Worm (Caenorhabditis elegans) whole organism, midembryonic: ENCODE results near the gene F21H7.5.

Experiments
- T22C8.4 ChIP-seq: fragments of 200-800 bp; sonication (Bioruptor generic); IDR thresholded peaks from 2 replicates; pipeline ENCODE4 v1.3.6; 2022; ENCODE audit warnings: missing genetic modification characterization, missing compliant biosample characterization
- cog-1 ChIP-seq: sonication (generic microtip); optimal IDR thresholded peaks from 2 replicates; lab custom pipeline; 2016; ENCODE audit warnings: missing genetic modification characterization, missing compliant biosample characterization
- flt-1 ChIP-seq: fragments of 200-800 bp; sonication (Bioruptor generic); IDR thresholded peaks from 2 replicates; pipeline ENCODE4 v1.3.6; 2022; ENCODE audit warnings: missing genetic modification characterization, missing compliant biosample characterization
- klf-2 ChIP-seq: fragments of 200-800 bp; sonication (Bioruptor generic); conservative IDR thresholded peaks from 2 replicates; pipeline ENCODE4 v1.3.6; 2022; ENCODE audit warnings: missing genetic modification reagents, missing genetic modification characterization, missing compliant biosample characterization
- med-1 ChIP-seq: sonication (generic microtip); optimal IDR thresholded peaks from 2 replicates; lab custom pipeline; 2017; ENCODE audit warnings: missing genetic modification characterization, mild to moderate bottlenecking, missing compliant biosample characterization, antibody characterized with exemption, missing genetic modification reagents; ENCODE audit not compliant: insufficient read depth
- ref-1 ChIP-seq: fragments of 200-800 bp; sonication (Bioruptor generic); conservative IDR thresholded peaks from 2 replicates; pipeline ENCODE4 v1.3.6; 2022; ENCODE audit warnings: missing genetic modification reagents, missing genetic modification characterization, missing compliant biosample characterization
- tab-1 ChIP-seq: fragments of 200-800 bp; sonication (Bioruptor generic); IDR thresholded peaks from 2 replicates; pipeline ENCODE4 v1.3.6; 2022; ENCODE audit warnings: missing genetic modification characterization, missing compliant biosample characterization
- ztf-23 ChIP-seq: fragments of 200-800 bp; sonication (Bioruptor generic); IDR thresholded peaks from 2 replicates; pipeline ENCODE4 v1.3.6; 2022; ENCODE audit warnings: missing genetic modification reagents, missing genetic modification characterization, missing compliant biosample characterization
- ztf-29 ChIP-seq: fragments of 200-800 bp; sonication (Bioruptor generic); IDR thresholded peaks from 2 replicates; pipeline ENCODE4 v1.3.6; 2022; ENCODE audit warnings: missing genetic modification reagents, missing genetic modification characterization, missing compliant biosample characterization

Gene F21H7.5

DNA sequence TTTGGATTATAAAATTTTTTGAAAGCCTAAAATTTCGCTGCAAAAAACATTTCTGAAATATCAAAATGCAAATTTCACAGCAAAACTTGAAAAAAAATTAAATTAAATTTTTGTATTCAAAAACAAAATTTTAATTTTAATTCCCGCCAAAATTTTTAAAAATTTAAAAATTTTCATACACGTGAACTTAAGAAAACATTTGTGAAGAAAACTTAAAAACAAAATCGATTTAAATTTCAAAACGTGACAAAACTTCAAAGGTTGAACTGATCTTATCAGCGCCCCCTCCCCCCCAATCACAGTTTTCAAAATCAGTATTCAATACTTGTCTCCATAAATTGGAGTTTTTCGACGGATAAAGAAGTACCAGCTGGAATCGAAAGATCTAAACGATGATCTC lies at the start of gene F21H7.5:
F21H7.5 (plus strand) TSS at position 301 of the 400 bp plus-strand sequence.
- TF ChIP-seq tab-1 (GFP tag; lab: Robert Waterston, UW) (no peak), klf-2 (GFP tag; lab: Robert Waterston, UW) (no peak), ztf-29 (GFP tag; lab: Robert Waterston, UW) (no peak), ref-1 (GFP tag; lab: Robert Waterston, UW) (no peak), T22C8.4 (GFP tag; lab: Robert Waterston, UW) (no peak), flt-1 (no peak), ztf-23 (GFP tag; lab: Robert Waterston, UW) (no peak), cog-1 (tag; lab: Kevin White, UChicago) (no peak), med-1 (GFP tag; lab: Kevin White, UChicago) (no peak)

DNA sequence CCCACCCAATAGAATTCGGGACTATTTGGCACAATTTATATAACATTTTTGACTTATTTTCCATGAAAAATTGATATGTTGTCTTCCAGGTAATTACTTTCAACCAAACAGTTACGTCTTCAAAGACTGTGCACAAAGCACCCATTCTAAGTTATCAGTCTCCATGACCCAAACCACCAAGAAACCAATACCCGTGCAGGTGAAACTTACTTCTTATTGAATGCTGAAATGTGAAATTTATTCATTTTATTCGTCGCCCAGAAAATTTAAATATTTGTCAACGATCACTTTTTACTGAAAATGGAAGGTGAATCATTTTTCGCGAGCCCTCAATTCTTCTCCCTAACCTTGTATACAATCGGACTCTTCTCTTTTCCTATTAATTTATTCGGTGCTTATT lies 46.8 kb upstream of the F21H7.5 start, which contains the start of gene srh-281:
srh-281 (plus strand) TSS at position 301 of the 400 bp plus-strand sequence.
- TF ChIP-seq klf-2 (GFP tag; lab: Robert Waterston, UW) (no peak), ztf-23 (GFP tag; lab: Robert Waterston, UW) (no peak), cog-1 (tag; lab: Kevin White, UChicago) (no peak), ref-1 (GFP tag; lab: Robert Waterston, UW) (no peak), med-1 (GFP tag; lab: Kevin White, UChicago) (no peak), T22C8.4 (GFP tag; lab: Robert Waterston, UW) (no peak), ztf-29 (GFP tag; lab: Robert Waterston, UW) (no peak), flt-1 (no peak), tab-1 (GFP tag; lab: Robert Waterston, UW) (no peak)

DNA sequence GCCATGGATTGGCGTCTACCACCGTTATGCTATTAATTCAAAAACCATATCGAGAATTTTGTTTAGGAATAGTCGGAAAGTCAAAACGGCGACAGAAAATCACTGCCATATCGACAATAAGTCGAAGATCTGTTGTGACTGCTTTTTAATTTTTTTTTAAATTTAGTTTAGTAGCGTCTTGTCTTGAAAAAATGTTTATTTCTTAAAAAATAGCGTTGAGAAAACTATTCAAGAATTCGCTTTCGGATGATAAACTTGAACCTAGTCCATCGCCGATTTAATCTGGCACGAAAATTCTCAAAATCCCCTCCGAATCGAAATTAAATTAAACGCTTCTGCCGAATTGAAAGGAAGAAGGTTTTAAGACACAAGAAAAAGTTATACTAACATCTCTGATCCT lies 45.2 kb upstream of the F21H7.5 start, which contains the start of gene srh-279:
srh-279 (plus strand) TSS at position 301 of the 400 bp plus-strand sequence.
- no peak for TF ChIP-seq ztf-29 (GFP tag; lab: Robert Waterston, UW)
- no peak for TF ChIP-seq klf-2 (GFP tag; lab: Robert Waterston, UW)

- TF ChIP-seq T22C8.4 (GFP tag; lab: Robert Waterston, UW) (no peak), flt-1 (no peak), ztf-29 (GFP tag; lab: Robert Waterston, UW) (no peak), med-1 (GFP tag; lab: Kevin White, UChicago) (no peak), ref-1 (GFP tag; lab: Robert Waterston, UW) (no peak), cog-1 (tag; lab: Kevin White, UChicago) (no peak), ztf-23 (GFP tag; lab: Robert Waterston, UW) (no peak)
These were observed 42.7 kb upstream of the F21H7.5 start, which contains the start of gene rabr-4 for ce11 chrV:16194639-16195038. Gene rabr-4, plus strand, starts transcription at chrV:16194939.

ce11 chrV:16195379-16195778 lies 41.9 kb upstream of the F21H7.5 start, which contains the start of gene rabr-3:
Gene rabr-3, plus strand, starts transcription at chrV:16195679.
- TF ChIP-seq tab-1 (GFP tag; lab: Robert Waterston, UW) = no peak
- no peak for TF ChIP-seq flt-1
- no peak for TF ChIP-seq cog-1 (tag; lab: Kevin White, UChicago)
- TF ChIP-seq klf-2 (GFP tag; lab: Robert Waterston, UW) = no peak
- no peak for TF ChIP-seq T22C8.4 (GFP tag; lab: Robert Waterston, UW)
- TF ChIP-seq ref-1 (GFP tag; lab: Robert Waterston, UW) = no peak
- TF ChIP-seq ztf-23 (GFP tag; lab: Robert Waterston, UW) = no peak
- TF ChIP-seq med-1 (GFP tag; lab: Kevin White, UChicago) = no peak
- no peak for TF ChIP-seq ztf-29 (GFP tag; lab: Robert Waterston, UW)

DNA sequence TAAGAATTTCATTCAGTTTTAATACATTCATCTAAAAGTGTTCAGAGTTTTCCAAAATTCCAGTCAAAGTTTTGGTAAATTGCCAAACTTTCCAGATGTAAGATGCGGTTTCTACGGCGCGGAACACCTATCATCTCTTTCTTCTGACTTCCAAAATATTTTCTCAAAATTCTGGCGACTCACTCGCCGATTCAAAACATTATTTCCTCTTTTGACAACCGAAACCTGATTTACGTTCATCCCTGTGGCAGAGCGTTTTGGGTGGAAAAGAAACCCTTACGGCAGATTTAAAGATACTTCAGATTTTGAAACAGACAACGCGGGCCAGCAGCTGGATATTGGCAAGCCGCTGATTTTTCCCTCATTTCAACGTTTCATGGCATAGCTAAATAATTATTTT lies 39.3 kb upstream of the F21H7.5 start, which contains the start of gene F11A5.5:
F11A5.5 (plus strand) TSS at position 301 of the 400 bp plus-strand sequence.
- no peak for TF ChIP-seq ztf-29 (GFP tag; lab: Robert Waterston, UW)
- TF ChIP-seq cog-1 (tag; lab: Kevin White, UChicago) = no peak
- no peak for TF ChIP-seq ref-1 (GFP tag; lab: Robert Waterston, UW)
- TF ChIP-seq ztf-23 (GFP tag; lab: Robert Waterston, UW) = no peak
- TF ChIP-seq med-1 (GFP tag; lab: Kevin White, UChicago) = no peak
- no peak for TF ChIP-seq klf-2 (GFP tag; lab: Robert Waterston, UW)
- no peak for TF ChIP-seq tab-1 (GFP tag; lab: Robert Waterston, UW)
- no peak for TF ChIP-seq flt-1
- TF ChIP-seq T22C8.4 (GFP tag; lab: Robert Waterston, UW) = no peak

- TF ChIP-seq flt-1 = no peak
- TF ChIP-seq cog-1 (tag; lab: Kevin White, UChicago) = no peak
- no peak for TF ChIP-seq klf-2 (GFP tag; lab: Robert Waterston, UW)
- TF ChIP-seq T22C8.4 (GFP tag; lab: Robert Waterston, UW) = no peak
These were observed 35.6 kb upstream of the F21H7.5 start, which contains the start of gene F11A5.17 for ce11 chrV:16201730-16202129. Gene F11A5.17, plus strand, starts transcription at chrV:16202030.

- TF ChIP-seq ztf-23 (GFP tag; lab: Robert Waterston, UW) = no peak
- no peak for TF ChIP-seq med-1 (GFP tag; lab: Kevin White, UChicago)
- TF ChIP-seq ref-1 (GFP tag; lab: Robert Waterston, UW) = no peak
- no peak for TF ChIP-seq cog-1 (tag; lab: Kevin White, UChicago)
These were observed 34.7 kb upstream of the F21H7.5 start, which contains the start of gene F11A5.18 for ce11 chrV:16202618-16203017. Gene F11A5.18, plus strand, starts transcription at chrV:16202918.

ce11 chrV:16204888-16205287 lies 32.4 kb upstream of the F21H7.5 start, which contains the start of gene irld-26:
Gene irld-26, plus strand, starts transcription at chrV:16205188.
- no peak for TF ChIP-seq T22C8.4 (GFP tag; lab: Robert Waterston, UW)

DNA sequence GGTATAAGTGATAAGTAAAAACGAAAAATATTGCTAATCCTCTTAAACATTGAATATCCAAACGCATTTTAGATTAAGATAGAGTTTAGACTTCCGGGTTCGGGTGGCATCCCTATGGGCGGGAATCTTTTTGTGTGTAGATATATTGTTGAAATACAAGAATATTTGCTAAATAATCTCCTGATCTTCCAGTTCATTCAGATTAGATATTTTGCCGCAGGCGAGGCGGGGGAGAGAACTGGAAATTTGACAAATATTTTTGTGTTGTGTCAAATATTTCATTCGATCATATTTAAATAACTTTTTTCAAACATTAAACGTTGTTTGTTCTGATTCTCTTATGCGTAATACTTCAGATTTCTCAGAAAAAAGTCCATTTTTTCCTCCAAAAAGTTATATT lies 27.5 kb upstream of the F21H7.5 start, which contains the start of gene oac-15:
oac-15 (minus strand) TSS at position 101 of the 400 bp plus-strand sequence.
- TF ChIP-seq ztf-29 (GFP tag; lab: Robert Waterston, UW) (no peak), klf-2 (GFP tag; lab: Robert Waterston, UW) (no peak), ztf-23 (GFP tag; lab: Robert Waterston, UW) (no peak), med-1 (GFP tag; lab: Kevin White, UChicago) (no peak), T22C8.4 (GFP tag; lab: Robert Waterston, UW) (no peak), flt-1 (no peak), cog-1 (tag; lab: Kevin White, UChicago) (no peak), tab-1 (GFP tag; lab: Robert Waterston, UW) (no peak), ref-1 (GFP tag; lab: Robert Waterston, UW) (no peak)
